Fruit fly (Drosophila melanogaster) whole organism, embryonic: Measurements from ENCODE around the gene Syt1.

ENCODE experiments used
- Abd-B ChIP-seq: fragments of 200-800 bp; sonication (Bioruptor generic); optimal IDR thresholded peaks from 2 replicates; lab custom pipeline; 2018; ENCODE audit warnings: missing biosample characterization, mild to moderate bottlenecking, missing genetic modification characterization, moderate library complexity
- CG10565 ChIP-seq: fragments of 200-800 bp; sonication (Bioruptor generic); optimal IDR thresholded peaks from 3 replicates; lab custom pipeline; 2016; ENCODE audit warnings: missing biosample characterization, mild to moderate bottlenecking, missing genetic modification characterization
- CG11085 ChIP-seq: fragments of 200-800 bp; sonication (Bioruptor generic); IDR thresholded peaks from 2 replicates; pipeline ENCODE4 v1.3.6; 2022; ENCODE audit warnings: missing biosample characterization, missing genetic modification characterization
- CG11093 ChIP-seq: fragments of 200-800 bp; sonication (Bioruptor generic); IDR thresholded peaks from 3 replicates; pipeline ENCODE4 v1.3.6; 2022; ENCODE audit warnings: missing biosample characterization, missing genetic modification characterization
- CG12219 ChIP-seq: fragments of 200-800 bp; sonication (Bioruptor generic); optimal IDR thresholded peaks from 3 replicates; lab custom pipeline; 2018; ENCODE audit warnings: missing biosample characterization, mild to moderate bottlenecking, missing genetic modification characterization
- CG14710 ChIP-seq: fragments of 200-800 bp; sonication (Bioruptor generic); optimal IDR thresholded peaks from 3 replicates; lab custom pipeline; 2019; ENCODE audit warnings: missing biosample characterization, mild to moderate bottlenecking, missing genetic modification characterization, moderate library complexity
- CG15269 ChIP-seq: fragments of 200-800 bp; sonication (Bioruptor generic); optimal IDR thresholded peaks from 2 replicates; lab custom pipeline; 2018; ENCODE audit warnings: missing biosample characterization, mild to moderate bottlenecking, missing genetic modification characterization, moderate library complexity
- CG17186 ChIP-seq: fragments of 200-800 bp; sonication (Bioruptor generic); optimal IDR thresholded peaks from 3 replicates; lab custom pipeline; 2017; ENCODE audit warnings: missing biosample characterization, missing genetic modification reagents, missing genetic modification characterization
- CG17359 ChIP-seq: fragments of 200-800 bp; sonication (Bioruptor generic); optimal IDR thresholded peaks from 3 replicates; lab custom pipeline; 2018; ENCODE audit warnings: missing biosample characterization, mild to moderate bottlenecking, missing genetic modification characterization, moderate library complexity
- CG17568 ChIP-seq: fragments of 200-800 bp; sonication (Bioruptor generic); optimal IDR thresholded peaks from 2 replicates; lab custom pipeline; 2018; ENCODE audit warnings: missing biosample characterization, mild to moderate bottlenecking, missing genetic modification characterization, moderate library complexity
- CG17802 ChIP-seq: fragments of 200-800 bp; sonication (Bioruptor generic); optimal IDR thresholded peaks from 2 replicates; lab custom pipeline; 2018; ENCODE audit warnings: missing biosample characterization, mild to moderate bottlenecking, missing genetic modification characterization, moderate library complexity
- CG17912 ChIP-seq: fragments of 200-800 bp; sonication (Bioruptor generic); optimal IDR thresholded peaks from 2 replicates; lab custom pipeline; 2018; ENCODE audit warnings: missing biosample characterization, mild to moderate bottlenecking, missing genetic modification characterization
- CG18476 ChIP-seq: fragments of 200-800 bp; sonication (Bioruptor generic); optimal IDR thresholded peaks from 2 replicates; lab custom pipeline; 2016; ENCODE audit warnings: missing biosample characterization, mild to moderate bottlenecking, missing genetic modification characterization
- CG5953 ChIP-seq: fragments of 200-800 bp; sonication (Bioruptor generic); IDR thresholded peaks from 2 replicates; pipeline ENCODE4 v1.3.6; 2022; ENCODE audit warnings: missing biosample characterization, missing genetic modification characterization
- CG6254 ChIP-seq: fragments of 200-800 bp; sonication (Bioruptor generic); optimal IDR thresholded peaks from 3 replicates; lab custom pipeline; 2017; ENCODE audit warnings: mild to moderate bottlenecking, missing biosample characterization, missing genetic modification reagents, missing genetic modification characterization
- CG7372 ChIP-seq: fragments of 200-800 bp; sonication (Bioruptor generic); IDR thresholded peaks from 2 replicates; pipeline ENCODE4 v1.3.6; 2022; ENCODE audit warnings: missing biosample characterization, missing genetic modification characterization
- CG9797 ChIP-seq: fragments of 200-800 bp; sonication (Bioruptor generic); optimal IDR thresholded peaks from 3 replicates; lab custom pipeline; 2018; ENCODE audit warnings: missing biosample characterization, mild to moderate bottlenecking, missing genetic modification characterization
- Hand ChIP-seq: fragments of 200-800 bp; sonication (Bioruptor generic); optimal IDR thresholded peaks from 2 replicates; lab custom pipeline; 2017; ENCODE audit warnings: mild to moderate bottlenecking, missing biosample characterization, missing genetic modification reagents, missing genetic modification characterization
- MBD-R2 ChIP-seq: fragments of 200-800 bp; sonication (Bioruptor generic); IDR thresholded peaks from 2 replicates; pipeline ENCODE4 v1.3.6; 2022; ENCODE audit warnings: missing biosample characterization, missing genetic modification characterization
- NC2α ChIP-seq: fragments of 200-800 bp; sonication (Bioruptor generic); optimal IDR thresholded peaks from 2 replicates; lab custom pipeline; 2016; ENCODE audit warnings: missing biosample characterization, missing genetic modification characterization
- NFAT ChIP-seq: fragments of 200-800 bp; sonication (Bioruptor generic); IDR thresholded peaks from 2 replicates; pipeline ENCODE4 v1.3.6; 2022; ENCODE audit warnings: missing biosample characterization, missing genetic modification characterization
- NfI ChIP-seq: fragments of 200-800 bp; sonication (Bioruptor generic); optimal IDR thresholded peaks from 3 replicates; lab custom pipeline; 2018; ENCODE audit warnings: missing biosample characterization, mild to moderate bottlenecking, missing genetic modification characterization, moderate library complexity
- Spps ChIP-seq: fragments of 200-800 bp; sonication (Bioruptor generic); optimal IDR thresholded peaks from 2 replicates; lab custom pipeline; 2018; ENCODE audit warnings: missing biosample characterization, mild to moderate bottlenecking, missing genetic modification characterization
- Sry-δ ChIP-seq: fragments of 200-800 bp; sonication (Bioruptor generic); optimal IDR thresholded peaks from 2 replicates; lab custom pipeline; 2016; ENCODE audit warnings: missing biosample characterization, missing genetic modification characterization
- Stat92E ChIP-seq, 3 experiments: fragments of >200 bp in 2 of 3; fragments of 200-800 bp in 1 of 3; sonication (Bioruptor generic) in 1 of 3; optimal IDR thresholded peaks; 2 replicates each; lab custom pipeline; 2017 to 2019; ENCODE audit warnings: missing biosample characterization in 3 of 3, missing genetic modification characterization in 3 of 3, mild to moderate bottlenecking in 1 of 3, moderate library complexity in 1 of 3
- Xbp1 ChIP-seq: fragments of 200-800 bp; sonication (Bioruptor generic); optimal IDR thresholded peaks from 3 replicates; lab custom pipeline; 2016; ENCODE audit warnings: missing biosample characterization, mild to moderate bottlenecking, missing genetic modification characterization
- Xrp1 ChIP-seq: fragments of 200-800 bp; sonication (Bioruptor generic); IDR thresholded peaks from 2 replicates; pipeline ENCODE4 v1.3.6; 2022; ENCODE audit warnings: missing biosample characterization, missing genetic modification characterization
- abd-A ChIP-seq: fragments of 200-800 bp; sonication (Bioruptor generic); optimal IDR thresholded peaks from 3 replicates; lab custom pipeline; 2019; ENCODE audit warnings: missing biosample characterization, mild to moderate bottlenecking, missing genetic modification characterization, moderate library complexity
- ash1 ChIP-seq: fragments of 200-800 bp; sonication (Bioruptor generic); optimal IDR thresholded peaks from 2 replicates; lab custom pipeline; 2018; ENCODE audit warnings: missing biosample characterization, mild to moderate bottlenecking, missing genetic modification characterization
- az2 ChIP-seq: fragments of 200-800 bp; sonication (Bioruptor generic); optimal IDR thresholded peaks from 3 replicates; lab custom pipeline; 2016; ENCODE audit warnings: missing biosample characterization, missing genetic modification characterization
- ems ChIP-seq: fragments of 200-800 bp; sonication (Bioruptor generic); optimal IDR thresholded peaks from 3 replicates; lab custom pipeline; 2016; ENCODE audit warnings: missing biosample characterization, missing genetic modification characterization
- fd3F ChIP-seq: fragments of 200-800 bp; sonication (Bioruptor generic); optimal IDR thresholded peaks from 2 replicates; lab custom pipeline; 2018; ENCODE audit warnings: missing biosample characterization, mild to moderate bottlenecking, missing genetic modification characterization, moderate library complexity
- fd96Cb ChIP-seq: fragments of 200-800 bp; sonication (Bioruptor generic); optimal IDR thresholded peaks from 2 replicates; lab custom pipeline; 2018; ENCODE audit warnings: missing biosample characterization, mild to moderate bottlenecking, missing genetic modification characterization, moderate library complexity
- ftz-f1 ChIP-seq: fragments of 200-800 bp; sonication (Bioruptor generic); optimal IDR thresholded peaks from 2 replicates; lab custom pipeline; 2016; ENCODE audit warnings: missing biosample characterization, missing genetic modification characterization
- grn ChIP-seq: fragments of 200-800 bp; sonication (Bioruptor generic); optimal IDR thresholded peaks from 3 replicates; lab custom pipeline; 2017; ENCODE audit warnings: missing biosample characterization, missing genetic modification characterization
- h ChIP-seq: fragments of >200 bp; optimal IDR thresholded peaks from 2 replicates; lab custom pipeline; 2017
- hth ChIP-seq: fragments of >200 bp; optimal IDR thresholded peaks from 2 replicates; lab custom pipeline; 2017; ENCODE audit warnings: inconsistent platforms
- kay ChIP-seq: fragments of 200-800 bp; sonication (Bioruptor generic); optimal IDR thresholded peaks from 2 replicates; lab custom pipeline; 2016; ENCODE audit warnings: missing biosample characterization, missing genetic modification characterization
- lov ChIP-seq, 2 experiments: fragments of 200-800 bp in 1 of 2; fragments of >200 bp in 1 of 2; sonication (Bioruptor generic) in 1 of 2; IDR thresholded peaks in 1 of 2; optimal IDR thresholded peaks in 1 of 2; 2 replicates in 1 of 2; 3 replicates in 1 of 2; pipeline versions ENCODE4 v1.3.6 to Lab custom; 2017 to 2022; ENCODE audit warnings: missing biosample characterization in 1 of 2, missing genetic modification characterization in 1 of 2
- luna ChIP-seq: fragments of 200-800 bp; sonication (Bioruptor generic); optimal IDR thresholded peaks from 2 replicates; lab custom pipeline; 2016; ENCODE audit warnings: missing biosample characterization, missing genetic modification characterization
- mam ChIP-seq: fragments of 200-800 bp; sonication (Bioruptor generic); optimal IDR thresholded peaks from 3 replicates; lab custom pipeline; 2016; ENCODE audit warnings: missing biosample characterization, missing genetic modification characterization
- nerfin-2 ChIP-seq: fragments of 200-800 bp; sonication (Bioruptor generic); IDR thresholded peaks from 2 replicates; pipeline ENCODE4 v1.3.6; 2022; ENCODE audit warnings: missing biosample characterization, missing genetic modification characterization; ENCODE audit not compliant: partially characterized antibody
- oc ChIP-seq: fragments of 200-800 bp; sonication (Bioruptor generic); optimal IDR thresholded peaks from 2 replicates; lab custom pipeline; 2018; ENCODE audit warnings: missing biosample characterization, mild to moderate bottlenecking, missing genetic modification characterization, moderate library complexity
- odd ChIP-seq: fragments of 200-800 bp; sonication (Bioruptor generic); optimal IDR thresholded peaks from 2 replicates; lab custom pipeline; 2017; ENCODE audit warnings: missing biosample characterization, mild to moderate bottlenecking, missing genetic modification characterization
- prd ChIP-seq, 3 experiments: fragments of >200 bp in 2 of 3; fragments of 200-800 bp in 1 of 3; sonication (Bioruptor generic) in 1 of 3; optimal IDR thresholded peaks in 2 of 3; IDR thresholded peaks in 1 of 3; 2 replicates in 2 of 3; 3 replicates in 1 of 3; pipeline versions ENCODE4 v1.3.6 to Lab custom; 2017 to 2022; ENCODE audit warnings: missing biosample characterization in 1 of 3, missing genetic modification characterization in 1 of 3
- slou ChIP-seq: fragments of 200-800 bp; sonication (Bioruptor generic); optimal IDR thresholded peaks from 3 replicates; lab custom pipeline; 2016; ENCODE audit warnings: missing biosample characterization, missing genetic modification characterization
- sr ChIP-seq: fragments of 200-800 bp; sonication (Bioruptor generic); IDR thresholded peaks from 3 replicates; pipeline ENCODE4 v1.3.6; 2022; ENCODE audit warnings: missing biosample characterization, missing genetic modification characterization
- zen ChIP-seq: fragments of 200-800 bp; sonication (Bioruptor generic); optimal IDR thresholded peaks from 3 replicates; lab custom pipeline; 2018; ENCODE audit warnings: missing biosample characterization, mild to moderate bottlenecking, missing genetic modification characterization, moderate library complexity

The Syt1 gene

DNA sequence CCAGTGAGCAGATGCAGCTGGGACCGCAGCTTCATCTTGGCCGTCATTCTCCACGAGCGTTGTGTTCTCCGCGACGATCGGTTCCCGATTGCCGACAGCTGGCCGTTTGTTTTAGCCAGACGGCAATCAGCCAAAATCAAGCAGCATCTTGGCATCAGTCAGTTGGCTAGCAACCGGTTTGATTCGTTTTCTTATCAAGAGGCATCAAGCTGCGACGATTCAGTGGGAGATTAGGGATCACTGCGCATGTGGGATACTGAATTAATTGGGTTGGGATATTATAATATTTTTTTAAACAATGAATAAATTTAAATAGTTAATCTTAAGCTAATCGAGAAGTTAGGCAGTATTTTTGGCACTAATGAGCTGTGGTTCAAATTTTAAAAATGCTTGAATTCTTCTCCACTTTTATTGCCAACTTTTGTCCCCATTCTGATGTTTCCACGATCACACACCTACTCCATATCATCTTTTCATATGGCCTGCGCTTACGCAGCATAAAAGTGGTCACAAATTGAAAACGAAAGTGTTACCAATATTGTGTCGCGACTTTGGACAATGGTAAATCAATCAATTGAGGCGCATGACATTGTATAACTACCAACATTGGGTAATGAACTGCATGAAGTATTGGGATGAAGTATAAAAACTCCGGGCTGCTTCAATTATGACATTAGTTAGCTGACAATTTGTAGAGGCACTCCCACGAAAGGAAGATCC lies 38.1 kb upstream of the Syt1 start, which contains the start of the genes CG3119 and Cpr23B (continued):
- TF ChIP-seq prd (optimal IDR thresholded peaks at IDR 0.05; lab: Kevin White, UChicago): no peak
- TF ChIP-seq prd (GFP tag; IDR thresholded peaks at IDR 0.05; lab: Robert Waterston, UW): no peak
- no peak for TF ChIP-seq CG18476 (GFP tag; lab: Kevin White, UChicago)
- no peak for TF ChIP-seq fd96Cb (tag; lab: Kevin White, UChicago)
- TF ChIP-seq CG17802: no peak
- TF ChIP-seq grn (GFP tag; lab: Kevin White, UChicago): peak; percentile 85
- TF ChIP-seq ash1 (GFP tag; lab: Kevin White, UChicago): no peak
- no peak for TF ChIP-seq CG5953 (GFP tag; lab: Robert Waterston, UW)
- TF ChIP-seq Abd-B (GFP tag; lab: Kevin White, UChicago): no peak
- TF ChIP-seq CG9797 (GFP tag; lab: Kevin White, UChicago): no peak
- TF ChIP-seq zen: no peak
- TF ChIP-seq luna: no peak
- TF ChIP-seq lov (optimal IDR thresholded peaks at IDR 0.05; lab: Kevin White, UChicago): no peak
- no peak for TF ChIP-seq lov (GFP tag; IDR thresholded peaks at IDR 0.05; lab: Robert Waterston, UW)
- TF ChIP-seq CG11093: no peak
- TF ChIP-seq CG15269: no peak
- no peak for TF ChIP-seq Xrp1 (GFP tag; lab: Robert Waterston, UW)
- TF ChIP-seq NC2α (GFP tag; lab: Kevin White, UChicago): no peak

DNA sequence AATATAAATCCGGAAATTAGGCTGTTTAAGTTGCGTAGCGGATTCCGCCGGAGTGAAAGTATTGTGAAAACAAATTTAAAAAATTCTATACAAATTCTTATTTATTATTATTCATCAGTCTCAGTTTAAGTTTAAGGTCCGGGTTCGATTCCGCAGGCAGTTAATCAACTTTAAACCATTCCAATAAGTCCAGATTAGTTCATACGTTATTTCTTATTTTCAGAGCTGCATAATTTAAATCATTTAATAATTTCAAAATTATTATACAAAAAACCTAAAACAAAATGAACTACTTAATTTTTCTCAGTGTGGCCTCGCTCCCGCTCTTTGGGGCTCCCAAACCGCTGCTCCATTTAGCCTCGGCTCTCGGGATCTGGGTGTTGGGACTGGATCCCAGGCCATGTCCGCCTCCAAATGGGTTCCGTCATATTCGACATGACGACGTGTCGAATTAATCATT lies 30.6 kb upstream of the Syt1 start:
- TF ChIP-seq h (no peak), sr (no peak), NfI (peak; percentile 82), fd3F (GFP tag; lab: Kevin White, UChicago) (peak; percentile 73), CG17568 (GFP tag; lab: Kevin White, UChicago) (peak; percentile 83), CG17186 (GFP tag; lab: Kevin White, UChicago) (peak; percentile 25), ftz-f1 (GFP tag; lab: Kevin White, UChicago) (no peak), CG6254 (GFP tag; lab: Kevin White, UChicago) (peak; percentile 86), CG12219 (GFP tag; lab: Kevin White, UChicago) (peak; percentile 72), slou (GFP tag; lab: Kevin White, UChicago) (peak; percentile 77), CG7372 (GFP tag; lab: Robert Waterston, UW) (peak; percentile 72), kay (GFP tag; lab: Kevin White, UChicago) (peak; percentile 79), ems (GFP tag; lab: Kevin White, UChicago) (peak; percentile 77), Hand (peak; percentile 73), Spps (peak; percentile 90), Sry-δ (GFP tag; lab: Kevin White, UChicago) (peak; percentile 8), Xbp1 (GFP tag; lab: Kevin White, UChicago) (peak; percentile 87), hth (lab: Kevin White, UChicago) (no peak), MBD-R2 (GFP tag; lab: Robert Waterston, UW) (no peak; the same call in 1 of the 2 replicates), CG10565 (GFP tag; lab: Kevin White, UChicago) (peak; percentile 39), CG17912 (GFP tag; lab: Kevin White, UChicago) (no peak), CG14710 (tag; lab: Kevin White, UChicago) (peak; percentile 94), oc (tag; lab: Kevin White, UChicago) (peak; percentile 60), CG11085 (GFP tag; lab: Robert Waterston, UW) (peak; percentile 41; the same call in 1 of the 2 replicates), az2 (GFP tag; lab: Kevin White, UChicago) (peak; percentile 89), abd-A (tag; lab: Kevin White, UChicago) (no peak), nerfin-2 (no peak), Stat92E (GFP tag; optimal IDR thresholded peaks at IDR 0.05; lab: Kevin White, UChicago) (peak in 1 of 3 experiments; percentile 68), odd (GFP tag; lab: Kevin White, UChicago) (peak; percentile 93), CG17359 (tag; lab: Kevin White, UChicago) (peak; percentile 80), NFAT (GFP tag; lab: Robert Waterston, UW) (peak; percentile 31), mam (peak; percentile 50)
